Fruit fly (Drosophila melanogaster) whole organism, embryonic: ENCODE measurements around the gene GstD8.

Source experiments
- ATbp ChIP-seq: fragments of 200-800 bp; sonication (Bioruptor generic); optimal IDR thresholded peaks from 2 replicates; lab custom pipeline; 2017; ENCODE audit warnings: missing biosample characterization, mild to moderate bottlenecking, missing genetic modification characterization, missing genetic modification reagents
- Blimp-1 ChIP-seq: fragments of 200-800 bp; sonication (Bioruptor generic); optimal IDR thresholded peaks from 3 replicates; lab custom pipeline; 2018; ENCODE audit warnings: missing biosample characterization, missing genetic modification characterization, mild to moderate bottlenecking, moderate library complexity, missing genetic modification reagents
- CG10147 ChIP-seq: fragments of 200-800 bp; sonication (Bioruptor generic); optimal IDR thresholded peaks from 2 replicates; lab custom pipeline; 2019; ENCODE audit warnings: missing biosample characterization, mild to moderate bottlenecking, missing genetic modification characterization, moderate library complexity
- CG10543 ChIP-seq: fragments of 200-800 bp; sonication (Bioruptor generic); optimal IDR thresholded peaks from 3 replicates; lab custom pipeline; 2017; ENCODE audit warnings: missing biosample characterization, mild to moderate bottlenecking, missing genetic modification characterization, moderate library complexity
- CG10979 ChIP-seq: fragments of 200-800 bp; sonication (Bioruptor generic); optimal IDR thresholded peaks from 2 replicates; lab custom pipeline; 2018; ENCODE audit warnings: missing biosample characterization, mild to moderate bottlenecking, missing genetic modification characterization, moderate library complexity
- CG12659 ChIP-seq: fragments of 200-800 bp; sonication (Bioruptor generic); optimal IDR thresholded peaks from 3 replicates; lab custom pipeline; 2017; ENCODE audit warnings: mild to moderate bottlenecking, missing biosample characterization, missing genetic modification reagents, missing genetic modification characterization
- CG13775 ChIP-seq: fragments of 200-800 bp; sonication (Bioruptor generic); optimal IDR thresholded peaks from 3 replicates; lab custom pipeline; 2017; ENCODE audit warnings: missing biosample characterization, mild to moderate bottlenecking, missing genetic modification characterization
- CG17829 ChIP-seq: fragments of 200-800 bp; optimal IDR thresholded peaks from 2 replicates; lab custom pipeline; 2019; ENCODE audit warnings: missing biosample characterization, mild to moderate bottlenecking, missing genetic modification characterization, moderate library complexity
- CG18619 ChIP-seq: fragments of 200-800 bp; sonication (Bioruptor generic); optimal IDR thresholded peaks from 3 replicates; lab custom pipeline; 2017; ENCODE audit warnings: missing biosample characterization, mild to moderate bottlenecking, missing genetic modification characterization
- CG18764 ChIP-seq: fragments of 200-800 bp; sonication (Bioruptor generic); optimal IDR thresholded peaks from 3 replicates; lab custom pipeline; 2016; ENCODE audit warnings: missing biosample characterization, missing genetic modification characterization
- CG2712 ChIP-seq: fragments of 200-800 bp; optimal IDR thresholded peaks from 3 replicates; lab custom pipeline; 2019; ENCODE audit warnings: missing biosample characterization, mild to moderate bottlenecking, missing genetic modification characterization, moderate library complexity
- CG31365 ChIP-seq: fragments of 200-800 bp; sonication (Bioruptor generic); optimal IDR thresholded peaks from 2 replicates; lab custom pipeline; 2018; ENCODE audit warnings: missing biosample characterization, mild to moderate bottlenecking, missing genetic modification characterization
- CG31441 ChIP-seq: fragments of 200-800 bp; sonication (Bioruptor generic); IDR thresholded peaks from 2 replicates; pipeline ENCODE4 v1.3.6; 2022; ENCODE audit warnings: missing biosample characterization, missing genetic modification characterization
- CG3726 ChIP-seq: fragments of 200-800 bp; sonication (Bioruptor generic); IDR thresholded peaks from 3 replicates; pipeline ENCODE4, ENCODE4 v1.3.6; 2022; ENCODE audit warnings: missing biosample characterization, missing genetic modification characterization
- CG4707 ChIP-seq: fragments of 200-800 bp; sonication (Bioruptor generic); optimal IDR thresholded peaks from 2 replicates; lab custom pipeline; 2018; ENCODE audit warnings: missing biosample characterization, mild to moderate bottlenecking, missing genetic modification characterization, moderate library complexity
- CG6689 ChIP-seq: fragments of 200-800 bp; sonication (Bioruptor generic); IDR thresholded peaks from 2 replicates; pipeline ENCODE4 v1.3.6; 2022; ENCODE audit warnings: missing biosample characterization, missing genetic modification characterization
- CG7556 ChIP-seq: fragments of 200-800 bp; sonication (Bioruptor generic); optimal IDR thresholded peaks from 2 replicates; lab custom pipeline; 2017; ENCODE audit warnings: missing biosample characterization, mild to moderate bottlenecking, missing genetic modification characterization
- CG7745 ChIP-seq: fragments of 200-800 bp; sonication (Bioruptor generic); optimal IDR thresholded peaks from 2 replicates; lab custom pipeline; 2018; ENCODE audit warnings: missing biosample characterization, mild to moderate bottlenecking, missing genetic modification characterization, moderate library complexity
- CG7928 ChIP-seq: fragments of 200-800 bp; sonication (Bioruptor generic); optimal IDR thresholded peaks from 2 replicates; lab custom pipeline; 2017; ENCODE audit warnings: missing biosample characterization, mild to moderate bottlenecking, missing genetic modification characterization
- CG9215 ChIP-seq: fragments of 200-800 bp; sonication (Bioruptor generic); IDR thresholded peaks from 2 replicates; pipeline ENCODE4 v1.3.6; 2022; ENCODE audit warnings: missing biosample characterization, missing genetic modification characterization
- CkIIα-i1 ChIP-seq: fragments of 200-800 bp; sonication (Bioruptor generic); IDR thresholded peaks from 2 replicates; pipeline ENCODE4 v1.3.6; 2022; ENCODE audit warnings: missing biosample characterization, missing genetic modification characterization
- CoRest ChIP-seq: fragments of 200-800 bp; sonication (Bioruptor generic); optimal IDR thresholded peaks from 3 replicates; lab custom pipeline; 2018; ENCODE audit warnings: missing biosample characterization, mild to moderate bottlenecking, missing genetic modification characterization, moderate library complexity
- Dll ChIP-seq: fragments of 200-800 bp; sonication (Bioruptor generic); IDR thresholded peaks from 4 replicates; pipeline ENCODE4 v1.3.6; 2022; ENCODE audit warnings: missing biosample characterization, missing genetic modification characterization; ENCODE audit not compliant: partially characterized antibody
- Doc2 ChIP-seq: fragments of 200-800 bp; sonication (Bioruptor generic); IDR thresholded peaks from 2 replicates; pipeline ENCODE4 v1.3.6; 2022; ENCODE audit warnings: missing biosample characterization, missing genetic modification characterization
- Doc3 ChIP-seq: fragments of 200-800 bp; sonication (Bioruptor generic); IDR thresholded peaks from 3 replicates; pipeline ENCODE4 v1.3.6; 2022; ENCODE audit warnings: missing biosample characterization, missing genetic modification characterization; ENCODE audit not compliant: partially characterized antibody
- ERR ChIP-seq: fragments of 200-800 bp; sonication (Bioruptor generic); optimal IDR thresholded peaks from 2 replicates; lab custom pipeline; 2016; ENCODE audit warnings: missing biosample characterization, missing genetic modification characterization
- Gug ChIP-seq: fragments of 200-800 bp; sonication (Bioruptor generic); IDR thresholded peaks from 4 replicates; pipeline ENCODE4 v1.3.6; 2022; ENCODE audit warnings: missing biosample characterization, missing genetic modification characterization
- HLH54F ChIP-seq: fragments of 200-800 bp; sonication (Bioruptor generic); optimal IDR thresholded peaks from 3 replicates; lab custom pipeline; 2016; ENCODE audit warnings: missing biosample characterization, missing genetic modification characterization
- Mrtf ChIP-seq: fragments of 200-800 bp; sonication (Bioruptor generic); IDR thresholded peaks from 3 replicates; pipeline ENCODE4 v1.3.6; 2022; ENCODE audit warnings: missing biosample characterization, missing genetic modification characterization
- Neu2 ChIP-seq: fragments of 200-800 bp; sonication (Bioruptor generic); optimal IDR thresholded peaks from 3 replicates; lab custom pipeline; 2016; ENCODE audit warnings: missing biosample characterization, missing genetic modification characterization, borderline replicate concordance
- Nf-YB ChIP-seq: fragments of 200-800 bp; sonication (Bioruptor generic); optimal IDR thresholded peaks from 3 replicates; lab custom pipeline; 2019; ENCODE audit warnings: missing biosample characterization, mild to moderate bottlenecking, missing genetic modification characterization, moderate library complexity
- YL-1 ChIP-seq: fragments of 200-800 bp; sonication (Bioruptor generic); optimal IDR thresholded peaks from 3 replicates; lab custom pipeline; 2017; ENCODE audit warnings: missing biosample characterization, mild to moderate bottlenecking, missing genetic modification characterization
- abd-A ChIP-seq: fragments of 200-800 bp; sonication (Bioruptor generic); optimal IDR thresholded peaks from 3 replicates; lab custom pipeline; 2019; ENCODE audit warnings: missing biosample characterization, mild to moderate bottlenecking, missing genetic modification characterization, moderate library complexity
- br ChIP-seq: fragments of >200 bp; optimal IDR thresholded peaks from 2 replicates; lab custom pipeline; 2017
- dysf ChIP-seq: fragments of 200-800 bp; sonication (Bioruptor generic); IDR thresholded peaks from 3 replicates; pipeline ENCODE4 v1.3.6; 2022; ENCODE audit warnings: missing biosample characterization, missing genetic modification characterization
- exex ChIP-seq: fragments of 200-800 bp; sonication (Bioruptor generic); optimal IDR thresholded peaks from 4 replicates; lab custom pipeline; 2018; ENCODE audit warnings: missing biosample characterization, mild to moderate bottlenecking, missing genetic modification characterization, moderate library complexity
- fd96Cb ChIP-seq: fragments of 200-800 bp; sonication (Bioruptor generic); optimal IDR thresholded peaks from 2 replicates; lab custom pipeline; 2018; ENCODE audit warnings: missing biosample characterization, mild to moderate bottlenecking, missing genetic modification characterization, moderate library complexity
- fu2 ChIP-seq: fragments of 200-800 bp; sonication (Bioruptor generic); optimal IDR thresholded peaks from 2 replicates; lab custom pipeline; 2016; ENCODE audit warnings: missing biosample characterization, missing genetic modification characterization
- gcm2 ChIP-seq: fragments of 200-800 bp; sonication (Bioruptor generic); optimal IDR thresholded peaks from 2 replicates; lab custom pipeline; 2016; ENCODE audit warnings: missing biosample characterization, missing genetic modification characterization
- gem ChIP-seq: fragments of 200-800 bp; sonication (Bioruptor generic); optimal IDR thresholded peaks from 2 replicates; lab custom pipeline; 2019; ENCODE audit warnings: missing biosample characterization, mild to moderate bottlenecking, missing genetic modification characterization, moderate library complexity
- inv ChIP-seq: fragments of 200-800 bp; sonication (Bioruptor generic); IDR thresholded peaks from 2 replicates; pipeline ENCODE4 v1.3.6; 2022; ENCODE audit warnings: missing biosample characterization, missing genetic modification characterization; ENCODE audit not compliant: partially characterized antibody
- otp ChIP-seq: fragments of 200-800 bp; sonication (Bioruptor generic); IDR thresholded peaks from 3 replicates; pipeline ENCODE4, ENCODE4 v1.3.6; 2022; ENCODE audit warnings: missing biosample characterization, missing genetic modification characterization
- peb ChIP-seq: fragments of 200-800 bp; sonication (Bioruptor generic); IDR thresholded peaks from 2 replicates; pipeline ENCODE4 v1.3.6; 2022; ENCODE audit warnings: missing biosample characterization, missing genetic modification characterization
- pfk ChIP-seq: fragments of 200-800 bp; sonication (Bioruptor generic); optimal IDR thresholded peaks from 2 replicates; lab custom pipeline; 2018; ENCODE audit warnings: missing biosample characterization, mild to moderate bottlenecking, missing genetic modification characterization, moderate library complexity
- repo ChIP-seq: fragments of 200-800 bp; sonication (Bioruptor generic); optimal IDR thresholded peaks from 2 replicates; lab custom pipeline; 2016; ENCODE audit warnings: missing biosample characterization, missing genetic modification characterization
- sc ChIP-seq, 3 experiments: fragments of >200 bp in 2 of 3; fragments of 200-800 bp in 1 of 3; sonication (Bioruptor generic) in 1 of 3; optimal IDR thresholded peaks; 2 replicates in 2 of 3; 3 replicates in 1 of 3; lab custom pipeline; 2017; ENCODE audit warnings: mild to moderate bottlenecking in 1 of 3, missing biosample characterization in 1 of 3, missing genetic modification characterization in 1 of 3, missing genetic modification reagents in 1 of 3
- sim ChIP-seq: fragments of 200-800 bp; sonication (Bioruptor generic); IDR thresholded peaks from 2 replicates; pipeline ENCODE4 v1.3.6; 2022; ENCODE audit warnings: missing biosample characterization, missing genetic modification characterization
- sr ChIP-seq: fragments of 200-800 bp; sonication (Bioruptor generic); IDR thresholded peaks from 3 replicates; pipeline ENCODE4 v1.3.6; 2022; ENCODE audit warnings: missing biosample characterization, missing genetic modification characterization

GstD8 gene

dm6 chr3R:12425510-12426309 lies 45.9 kb downstream of the GstD8 start, which contains the start of gene Pp1-87B (continued):
- TF ChIP-seq CG10979 (tag; lab: Kevin White, UChicago) (no peak), dysf (GFP tag; lab: Robert Waterston, UW) (0 out of 3 replicates have a peak, but pooled peaks have one; percentile 7), Doc2 (GFP tag; lab: Robert Waterston, UW) (no peak), Neu2 (GFP tag; lab: Kevin White, UChicago) (no peak), br (no peak), CG6689 (GFP tag; lab: Robert Waterston, UW) (no peak), CkIIα-i1 (GFP tag; lab: Robert Waterston, UW) (no peak), ATbp (GFP tag; lab: Kevin White, UChicago) (no peak), CG3726 (no peak), CG13775 (GFP tag; lab: Kevin White, UChicago) (peak; percentile 34), sim (no peak), pfk (no peak), sr (GFP tag; lab: Robert Waterston, UW) (no peak), abd-A (no peak), otp (no peak), YL-1 (GFP tag; lab: Kevin White, UChicago) (peak; percentile 86), CG2712 (tag; lab: Kevin White, UChicago) (peak; percentile 10), CG4707 (no peak), inv (peak; percentile 25; the same call in 1 of the 2 replicates), ERR (no peak), CG7928 (GFP tag; lab: Kevin White, UChicago) (no peak), fd96Cb (tag; lab: Kevin White, UChicago) (no peak), Dll (GFP tag; lab: Robert Waterston, UW) (0 out of 4 replicates have a peak, but pooled peaks have one; percentile 23), Doc3 (no peak), Gug (GFP tag; lab: Robert Waterston, UW) (no peak), gem (tag; lab: Kevin White, UChicago) (no peak), CG7556 (GFP tag; lab: Kevin White, UChicago) (no peak), gcm2 (GFP tag; lab: Kevin White, UChicago) (no peak), Mrtf (GFP tag; lab: Robert Waterston, UW) (no peak), repo (GFP tag; lab: Kevin White, UChicago) (no peak), CG9215 (GFP tag; lab: Robert Waterston, UW) (0 out of 2 replicates have a peak, but pooled peaks have one; percentile 13), CG31365 (no peak), Blimp-1 (GFP tag; lab: Kevin White, UChicago) (no peak), CG7745 (no peak), CG10147 (GFP tag; lab: Kevin White, UChicago) (no peak), CG31441 (GFP tag; lab: Robert Waterston, UW) (peak; percentile 25; the same call in 1 of the 2 replicates), Nf-YB (GFP tag; lab: Kevin White, UChicago) (peak; percentile 13), CG10543 (GFP tag; lab: Kevin White, UChicago) (peak; percentile 53), CG18619 (peak; percentile 37), sc (optimal IDR thresholded peaks at IDR 0.05; lab: Kevin White, UChicago) (no peak), sc (GFP tag; optimal IDR thresholded peaks at IDR 0.05; lab: Kevin White, UChicago) (no peak), fu2 (GFP tag; lab: Kevin White, UChicago) (no peak), HLH54F (no peak), CoRest (peak; percentile 63), exex (no peak), peb (GFP tag; lab: Robert Waterston, UW) (no peak), CG17829 (no peak), CG18764 (GFP tag; lab: Kevin White, UChicago) (no peak), CG12659 (peak; percentile 87)
